Fruit fly (Drosophila melanogaster): ENCODE data around the gene C3G.

The C3G gene

DNA sequence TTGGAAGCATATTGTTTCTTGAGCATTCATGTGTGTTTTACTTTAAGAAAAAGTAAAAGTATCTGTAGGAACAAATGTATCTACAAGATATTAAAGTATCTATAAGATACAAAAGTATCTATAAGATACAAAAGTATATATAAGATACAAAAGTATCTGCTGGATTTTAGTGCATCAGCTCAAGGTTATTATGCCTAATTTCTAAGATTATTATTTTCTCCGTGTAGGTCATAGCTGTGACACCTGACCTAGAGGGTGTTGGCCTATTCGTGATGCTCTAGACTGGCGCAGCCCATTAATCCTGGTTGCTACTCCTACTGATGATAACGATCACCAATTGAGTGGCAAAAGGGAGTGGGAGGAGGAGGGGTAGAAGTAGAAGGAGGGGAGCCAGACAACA, 25.3 kb downstream of the C3G start (continued):
- no peak for TF ChIP-seq CG11902 (GFP tag; optimal IDR thresholded peaks at IDR 0.05)
- TF ChIP-seq lz (GFP tag; optimal IDR thresholded peaks at IDR 0.05) = peak; percentile 29
- TF ChIP-seq CG4318 (GFP tag; optimal IDR thresholded peaks at IDR 0.05) = no peak
- TF ChIP-seq cyc (GFP tag; optimal IDR thresholded peaks at IDR 0.05) = no peak
- peak; percentile 53 for TF ChIP-seq achi (GFP tag; optimal IDR thresholded peaks at IDR 0.05)
- peak; percentile 35 for TF ChIP-seq Ets96B (tag; optimal IDR thresholded peaks at IDR 0.05)
- peak; percentile 14 for TF ChIP-seq Smox (GFP tag; optimal IDR thresholded peaks at IDR 0.05)
- TF ChIP-seq CG6163 (GFP tag; IDR thresholded peaks at IDR 0.05) = no peak
- TF ChIP-seq CG7368 (GFP tag; optimal IDR thresholded peaks at IDR 0.05) = no peak
- peak; percentile 26 for TF ChIP-seq CG9139 (GFP tag; optimal IDR thresholded peaks at IDR 0.05)

DNA sequence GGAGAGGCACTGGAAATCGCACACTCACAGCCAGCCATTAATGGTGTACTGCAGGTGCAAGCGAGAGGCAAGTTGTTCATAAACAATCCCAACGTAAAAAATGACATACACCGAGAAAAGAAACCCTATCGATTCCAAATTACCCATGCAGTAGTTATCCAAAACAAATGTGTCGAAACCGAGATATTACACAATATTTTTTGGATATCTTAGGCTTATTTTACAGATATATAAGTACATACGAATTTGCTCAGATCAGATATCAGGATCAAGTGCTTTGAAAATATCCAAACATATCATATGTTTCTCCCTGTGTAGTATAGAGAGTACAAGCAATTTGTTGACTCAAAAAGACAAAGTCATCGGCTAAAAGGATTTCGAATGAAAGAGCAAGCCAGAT, 26.0 kb downstream of the C3G start:
- TF ChIP-seq Sox14 (GFP tag; optimal IDR thresholded peaks at IDR 0.05) = peak; percentile 91
- peak; percentile 92 for TF ChIP-seq esn (GFP tag; optimal IDR thresholded peaks at IDR 0.05)
- peak; percentile 72 for TF ChIP-seq CG11902 (GFP tag; optimal IDR thresholded peaks at IDR 0.05)
- peak; percentile 81 for TF ChIP-seq vri (GFP tag; optimal IDR thresholded peaks at IDR 0.05)
- TF ChIP-seq Gug (GFP tag; IDR thresholded peaks at IDR 0.05) = peak; percentile 56
- peak; percentile 72 for TF ChIP-seq CG9139 (GFP tag; optimal IDR thresholded peaks at IDR 0.05)
- TF ChIP-seq Hr39 (GFP tag; optimal IDR thresholded peaks at IDR 0.05) = peak; percentile 91
- TF ChIP-seq CG34406 (GFP tag; optimal IDR thresholded peaks at IDR 0.05) = peak; percentile 84
- no peak for TF ChIP-seq fkh (GFP tag; optimal IDR thresholded peaks at IDR 0.05)
- TF ChIP-seq CG6276 (GFP tag; optimal IDR thresholded peaks at IDR 0.05) = peak; percentile 68
- TF ChIP-seq topi (GFP tag; optimal IDR thresholded peaks at IDR 0.05) = peak; percentile 93
- TF ChIP-seq pdm3 (GFP tag; optimal IDR thresholded peaks at IDR 0.05) = peak; percentile 89
- peak; percentile 80 for TF ChIP-seq Lpt (GFP tag; optimal IDR thresholded peaks at IDR 0.05)
- TF ChIP-seq Eip78C (GFP tag) = peak; percentile 98
- peak; percentile 90 to 92 for TF ChIP-seq salr (GFP tag; optimal IDR thresholded peaks at IDR 0.05)
- TF ChIP-seq CG15336 (GFP tag; IDR thresholded peaks at IDR 0.05) = peak; percentile 76
- TF ChIP-seq CG3032 (tag; optimal IDR thresholded peaks at IDR 0.05) = peak; percentile 93
- peak; percentile 86 for TF ChIP-seq CG32006 (GFP tag; optimal IDR thresholded peaks at IDR 0.05)
- TF ChIP-seq CG10669 (GFP tag; optimal IDR thresholded peaks at IDR 0.05) = peak; percentile 94
- TF ChIP-seq CG3919 (GFP tag; optimal IDR thresholded peaks at IDR 0.05) = peak; percentile 89
- TF ChIP-seq Sox102F (GFP tag; optimal IDR thresholded peaks at IDR 0.05) = peak; percentile 90
- TF ChIP-seq ss (GFP tag; optimal IDR thresholded peaks at IDR 0.05) = peak; percentile 83 to 92
- peak; percentile 91 for TF ChIP-seq CG6808 (GFP tag; optimal IDR thresholded peaks at IDR 0.05)
- TF ChIP-seq Eip93F (GFP tag; optimal IDR thresholded peaks at IDR 0.05) = peak; percentile 41
- TF ChIP-seq Ets96B (tag; optimal IDR thresholded peaks at IDR 0.05) = peak; percentile 95
- TF ChIP-seq CG6163 (GFP tag; IDR thresholded peaks at IDR 0.05) = peak; percentile 87
- TF ChIP-seq svp (GFP tag) = peak; percentile 94
- peak; percentile 75 for TF ChIP-seq Sox15 (GFP tag; optimal IDR thresholded peaks at IDR 0.05)
- TF ChIP-seq CG10631 (GFP tag; optimal IDR thresholded peaks at IDR 0.05) = peak; percentile 91
- TF ChIP-seq CG6854 (GFP tag; optimal IDR thresholded peaks at IDR 0.05) = peak; percentile 70
- TF ChIP-seq CG7368 (GFP tag; optimal IDR thresholded peaks at IDR 0.05) = peak; percentile 80
- TF ChIP-seq Eip75B (GFP tag; optimal IDR thresholded peaks at IDR 0.05) = peak; percentile 90
- peak; percentile 60 for TF ChIP-seq fd85E (GFP tag; optimal IDR thresholded peaks at IDR 0.05)
- peak; percentile 71 for TF ChIP-seq CG8319 (GFP tag; optimal IDR thresholded peaks at IDR 0.05)
- peak; percentile 90 for TF ChIP-seq cyc (GFP tag; optimal IDR thresholded peaks at IDR 0.05)
- 0 out of 2 replicates have a peak, but pooled peaks have one; percentile 25 for TF ChIP-seq CG11294 (GFP tag; IDR thresholded peaks at IDR 0.05)
- peak; percentile 93 for TF ChIP-seq dsx (GFP tag; optimal IDR thresholded peaks at IDR 0.05; ENCODE audit: poor library complexity, severe bottlenecking)
- TF ChIP-seq CG8119 (GFP tag; IDR thresholded peaks at IDR 0.05) = peak; percentile 83
- TF ChIP-seq lz (GFP tag; optimal IDR thresholded peaks at IDR 0.05) = peak; percentile 90
- peak; percentile 51; the same call in 2 of the 3 replicates for TF ChIP-seq eg (GFP tag; IDR thresholded peaks at IDR 0.05)
- TF ChIP-seq dac (GFP tag; optimal IDR thresholded peaks at IDR 0.05) = peak; percentile 71
- TF ChIP-seq Hr38 (GFP tag; optimal IDR thresholded peaks at IDR 0.05) = no peak
- peak; percentile 89 for TF ChIP-seq CG31627 (GFP tag; optimal IDR thresholded peaks at IDR 0.05)
- TF ChIP-seq Hr4 (GFP tag; optimal IDR thresholded peaks at IDR 0.05) = peak; percentile 83
- peak; percentile 92 for TF ChIP-seq CG1621 (tag; optimal IDR thresholded peaks at IDR 0.05)
- peak; percentile 84 for TF ChIP-seq net (GFP tag; optimal IDR thresholded peaks at IDR 0.05)

All from whole organism, prepupa.